Worm (Caenorhabditis elegans) whole organism, L2 larva: ENCODE data around the gene F17C11.26.
A peak's percentile ranks its signal among the peaks of the same experiment; 100 is the strongest.

Source experiments
- C34F6.9 ChIP-seq: fragments of 150-350 bp; optimal IDR thresholded peaks from 2 replicates; lab custom pipeline; 2014; ENCODE audit warnings: missing biosample characterization, missing genetic modification characterization
- F13H6.1 ChIP-seq: sonication (generic microtip); optimal IDR thresholded peaks from 2 replicates; lab custom pipeline; 2016; ENCODE audit warnings: missing genetic modification characterization, missing compliant biosample characterization
- R02D3.7 ChIP-seq: fragments of 150-350 bp; optimal IDR thresholded peaks from 2 replicates; lab custom pipeline; 2014; ENCODE audit warnings: missing biosample characterization, missing genetic modification characterization
- Y55F3AM.14 ChIP-seq: fragments of 200-800 bp; sonication (Bioruptor generic); optimal IDR thresholded peaks from 2 replicates; lab custom pipeline; 2018; ENCODE audit warnings: mild to moderate bottlenecking, missing genetic modification characterization, missing compliant biosample characterization
- aly-2 ChIP-seq: fragments of 150-350 bp; optimal IDR thresholded peaks from 2 replicates; lab custom pipeline; 2014; ENCODE audit warnings: missing biosample characterization, missing genetic modification characterization
- ama-1 ChIP-seq: fragments of 150-350 bp; optimal IDR thresholded peaks from 2 replicates; lab custom pipeline; 2018; ENCODE audit warnings: inconsistent platforms
- ceh-16 ChIP-seq: fragments of 150-350 bp; optimal IDR thresholded peaks from 2 replicates; lab custom pipeline; 2014; ENCODE audit warnings: missing biosample characterization, missing genetic modification characterization
- ceh-82 ChIP-seq: fragments of 150-350 bp; optimal IDR thresholded peaks from 2 replicates; lab custom pipeline; 2014; ENCODE audit warnings: missing biosample characterization, missing genetic modification characterization
- crh-2 ChIP-seq: sonication (generic microtip); optimal IDR thresholded peaks from 2 replicates; lab custom pipeline; 2017; ENCODE audit warnings: missing biosample characterization, missing genetic modification characterization
- dmd-4 ChIP-seq: sonication (generic microtip); optimal IDR thresholded peaks from 2 replicates; lab custom pipeline; 2017; ENCODE audit warnings: missing biosample characterization, missing genetic modification characterization
- elt-3 ChIP-seq: sonication (generic microtip); optimal IDR thresholded peaks from 2 replicates; lab custom pipeline; 2017; ENCODE audit warnings: missing biosample characterization, missing genetic modification characterization
- fos-1 ChIP-seq: fragments of 150-350 bp; optimal IDR thresholded peaks from 2 replicates; lab custom pipeline; 2014; ENCODE audit warnings: missing biosample characterization, missing genetic modification characterization
- gmeb-1 ChIP-seq: fragments of 150-350 bp; optimal IDR thresholded peaks from 2 replicates; lab custom pipeline; 2014; ENCODE audit warnings: missing biosample characterization, missing genetic modification characterization
- lin-39 ChIP-seq: fragments of 150-350 bp; optimal IDR thresholded peaks from 2 replicates; lab custom pipeline; 2014; ENCODE audit warnings: missing biosample characterization, missing genetic modification reagents, missing genetic modification characterization
- mab-5 ChIP-seq: fragments of 150-350 bp; optimal IDR thresholded peaks from 2 replicates; lab custom pipeline; 2014; ENCODE audit warnings: missing biosample characterization, missing genetic modification characterization
- mbf-1 ChIP-seq: sonication (generic microtip); optimal IDR thresholded peaks from 2 replicates; lab custom pipeline; 2017; ENCODE audit warnings: missing biosample characterization, missing genetic modification characterization
- mdl-1 ChIP-seq, 2 experiments: fragments of 150-350 bp in 1 of 2; sonication (generic microtip) in 1 of 2; optimal IDR thresholded peaks; 2 replicates each; lab custom pipeline; 2017; ENCODE audit warnings: missing biosample characterization in 2 of 2, missing genetic modification characterization in 2 of 2
- nhr-10 ChIP-seq: sonication (generic microtip); optimal IDR thresholded peaks from 2 replicates; lab custom pipeline; 2017; ENCODE audit warnings: missing biosample characterization, missing genetic modification characterization
- nhr-12 ChIP-seq: fragments of 150-350 bp; optimal IDR thresholded peaks from 2 replicates; lab custom pipeline; 2014; ENCODE audit warnings: missing biosample characterization, missing genetic modification characterization
- nhr-129 ChIP-seq: fragments of 150-350 bp; optimal IDR thresholded peaks from 2 replicates; lab custom pipeline; 2014; ENCODE audit warnings: missing biosample characterization, missing genetic modification characterization
- nhr-21 ChIP-seq: fragments of 150-350 bp; optimal IDR thresholded peaks from 2 replicates; lab custom pipeline; 2014; ENCODE audit warnings: missing biosample characterization, missing genetic modification characterization
- nhr-237 ChIP-seq: fragments of 150-350 bp; optimal IDR thresholded peaks from 2 replicates; lab custom pipeline; 2014; ENCODE audit warnings: missing biosample characterization, missing genetic modification characterization
- nhr-25 ChIP-seq: fragments of 150-350 bp; sonication (generic microtip); optimal IDR thresholded peaks from 3 replicates; lab custom pipeline; 2014; ENCODE audit warnings: missing biosample characterization, missing genetic modification characterization
- nhr-6 ChIP-seq: fragments of 150-350 bp; optimal IDR thresholded peaks from 2 replicates; lab custom pipeline; 2014; ENCODE audit warnings: missing biosample characterization, missing genetic modification characterization
- nhr-77 ChIP-seq: fragments of 150-350 bp; optimal IDR thresholded peaks from 2 replicates; lab custom pipeline; 2014; ENCODE audit warnings: missing biosample characterization, missing genetic modification characterization
- peb-1 ChIP-seq: fragments of 150-350 bp; optimal IDR thresholded peaks from 2 replicates; lab custom pipeline; 2014; ENCODE audit warnings: missing biosample characterization, missing genetic modification characterization
- skn-1 ChIP-seq: sonication (generic microtip); optimal IDR thresholded peaks from 2 replicates; lab custom pipeline; 2017; ENCODE audit warnings: missing biosample characterization, missing genetic modification characterization
- sma-3 ChIP-seq: sonication (generic microtip); optimal IDR thresholded peaks from 2 replicates; lab custom pipeline; 2016; ENCODE audit warnings: missing genetic modification reagents, missing genetic modification characterization, missing compliant biosample characterization
- sma-9 ChIP-seq, 2 experiments: fragments of 150-350 bp in 1 of 2; sonication (generic microtip) in 1 of 2; optimal IDR thresholded peaks; 2 replicates each; lab custom pipeline; 2014 to 2016; ENCODE audit warnings: missing genetic modification characterization in 2 of 2, mild to moderate bottlenecking in 1 of 2, missing biosample characterization in 1 of 2, missing compliant biosample characterization in 1 of 2, missing genetic modification reagents in 1 of 2, moderate library complexity in 1 of 2
- snpc-4 ChIP-seq: fragments of 150-350 bp; optimal IDR thresholded peaks from 2 replicates; lab custom pipeline; 2014; ENCODE audit warnings: missing biosample characterization, missing genetic modification characterization
- unc-62 ChIP-seq: fragments of 150-350 bp; optimal IDR thresholded peaks from 2 replicates; lab custom pipeline; 2014; ENCODE audit warnings: missing biosample characterization, missing genetic modification reagents, missing genetic modification characterization
- ztf-1 ChIP-seq: fragments of 200-800 bp; sonication (Bioruptor generic); conservative IDR thresholded peaks from 2 replicates; pipeline ENCODE4 v1.3.6; 2022; ENCODE audit warnings: missing genetic modification characterization, missing compliant biosample characterization
- ztf-11 ChIP-seq: sonication (generic microtip); optimal IDR thresholded peaks from 2 replicates; lab custom pipeline; 2017; ENCODE audit warnings: missing biosample characterization, missing genetic modification characterization
- ztf-4 ChIP-seq: fragments of 150-350 bp; optimal IDR thresholded peaks from 2 replicates; lab custom pipeline; 2014; ENCODE audit warnings: missing biosample characterization, missing genetic modification characterization

Gene F17C11.26

ce11 chrV:10897172-10897571 is 44.1 kb upstream of the F17C11.26 start (continued):
- peak; percentile 85 for TF ChIP-seq nhr-237 (tag; lab: Kevin White, UChicago)
- TF ChIP-seq nhr-12: peak; percentile 79
- TF ChIP-seq unc-62 (GFP tag; lab: Kevin White, UChicago): peak; percentile 95
- no peak for TF ChIP-seq elt-3 (tag; lab: Kevin White, UChicago)
- TF ChIP-seq crh-2 (tag; lab: Kevin White, UChicago): peak; percentile 99
- peak; percentile 93 for TF ChIP-seq ceh-82 (tag; lab: Kevin White, UChicago)
- peak; percentile 100 for TF ChIP-seq gmeb-1
- TF ChIP-seq skn-1 (tag; lab: Kevin White, UChicago): peak; percentile 80
- TF ChIP-seq Y55F3AM.14 (GFP tag; lab: Kevin White, UChicago): peak; percentile 99
- TF ChIP-seq nhr-6: peak; percentile 97
- no peak for TF ChIP-seq ztf-1
- peak; percentile 98 for TF ChIP-seq nhr-129 (tag; lab: Kevin White, UChicago)
- peak; percentile 58 for TF ChIP-seq dmd-4 (tag; lab: Kevin White, UChicago)
- TF ChIP-seq ama-1 (lab: Kevin White, UChicago): peak; percentile 80
- TF ChIP-seq ceh-16 (tag; lab: Kevin White, UChicago): peak; percentile 95
- TF ChIP-seq ztf-4 (tag; lab: Kevin White, UChicago): peak; percentile 97

- no peak for TF ChIP-seq R02D3.7 (tag; lab: Kevin White, UChicago)
- TF ChIP-seq nhr-21 (tag; lab: Kevin White, UChicago): no peak
- no peak for TF ChIP-seq peb-1
- no peak for TF ChIP-seq unc-62 (GFP tag; lab: Kevin White, UChicago)
- no peak for TF ChIP-seq fos-1
- TF ChIP-seq ztf-4 (tag; lab: Kevin White, UChicago): no peak
- TF ChIP-seq nhr-10 (tag; lab: Kevin White, UChicago): no peak
- TF ChIP-seq lin-39 (tag; lab: Kevin White, UChicago): no peak
- no peak for TF ChIP-seq mbf-1 (tag; lab: Kevin White, UChicago)
- TF ChIP-seq nhr-77: no peak
- no peak for TF ChIP-seq nhr-6
- TF ChIP-seq aly-2 (tag; lab: Kevin White, UChicago): no peak
- TF ChIP-seq sma-3 (GFP tag; lab: Kevin White, UChicago): no peak
- TF ChIP-seq nhr-12: no peak
- TF ChIP-seq ztf-11 (tag; lab: Kevin White, UChicago): no peak
- TF ChIP-seq sma-9 (GFP tag; optimal IDR thresholded peaks at IDR 0.05; lab: Kevin White, UChicago): no peak
- TF ChIP-seq sma-9 (tag; optimal IDR thresholded peaks at IDR 0.05; lab: Kevin White, UChicago): no peak
- TF ChIP-seq snpc-4 (tag; lab: Kevin White, UChicago): no peak
- TF ChIP-seq mdl-1 (tag; optimal IDR thresholded peaks at IDR 0.05; lab: Kevin White, UChicago): no peak
Measured at ce11 chrV:10898107-10898506, 43.1 kb upstream of the F17C11.26 start, which contains the start of gene F32D8.7. Gene F32D8.7 (plus strand): TSS chrV:10898435.

ce11 chrV:10898629-10899028 is 42.6 kb upstream of the F17C11.26 start:
- TF ChIP-seq Y55F3AM.14 (GFP tag; lab: Kevin White, UChicago) (no peak), ceh-16 (tag; lab: Kevin White, UChicago) (peak; percentile 24), unc-62 (GFP tag; lab: Kevin White, UChicago) (no peak), dmd-4 (tag; lab: Kevin White, UChicago) (no peak), nhr-25 (tag; lab: Kevin White, UChicago) (peak; percentile 34), C34F6.9 (tag; lab: Kevin White, UChicago) (no peak)

ce11 chrV:10901125-10901524 is 40.1 kb upstream of the F17C11.26 start, which contains the start of gene spp-16:
Gene spp-16 (minus strand): TSS chrV:10901303.
- peak; percentile 37 for TF ChIP-seq fos-1
- TF ChIP-seq F13H6.1 (tag; lab: Kevin White, UChicago): no peak

ce11 chrV:10902682-10903081 is 38.6 kb upstream of the F17C11.26 start, which contains the start of gene F32D8.8:
Gene F32D8.8 (minus strand): TSS chrV:10902782.
- TF ChIP-seq ztf-1: no peak
- no peak for TF ChIP-seq mbf-1 (tag; lab: Kevin White, UChicago)
- TF ChIP-seq ztf-4 (tag; lab: Kevin White, UChicago): no peak
- no peak for TF ChIP-seq mab-5 (tag; lab: Kevin White, UChicago)
- no peak for TF ChIP-seq unc-62 (GFP tag; lab: Kevin White, UChicago)
- no peak for TF ChIP-seq aly-2 (tag; lab: Kevin White, UChicago)
- TF ChIP-seq, all 48 proteins: peak for 0
